Worm (Caenorhabditis elegans) whole organism, early embryonic: ENCODE measurements around the gene F49F1.5.

Experiments used
- B0310.2 ChIP-seq: sonication (generic microtip); optimal IDR thresholded peaks from 2 replicates; lab custom pipeline; 2016; ENCODE audit warnings: mild to moderate bottlenecking, missing genetic modification characterization, missing compliant biosample characterization
- F13C5.2 ChIP-seq: sonication (generic microtip); optimal IDR thresholded peaks from 2 replicates; lab custom pipeline; 2017; ENCODE audit warnings: mild to moderate bottlenecking, missing genetic modification characterization, inconsistent platforms, missing compliant biosample characterization
- aly-1 ChIP-seq: sonication (generic microtip); optimal IDR thresholded peaks from 2 replicates; lab custom pipeline; 2016; ENCODE audit warnings: missing genetic modification characterization, missing compliant biosample characterization
- ama-1 ChIP-seq: fragments of 150-350 bp; optimal IDR thresholded peaks from 2 replicates; lab custom pipeline; 2014
- ceh-13 ChIP-seq: fragments of 200-800 bp; sonication (Bioruptor generic); optimal IDR thresholded peaks from 2 replicates; lab custom pipeline; 2018; ENCODE audit warnings: mild to moderate bottlenecking, missing genetic modification characterization, missing compliant biosample characterization
- ceh-36 ChIP-seq: sonication (generic microtip); optimal IDR thresholded peaks from 2 replicates; lab custom pipeline; 2016; ENCODE audit warnings: missing genetic modification characterization, inconsistent platforms, missing compliant biosample characterization
- ets-7 ChIP-seq: sonication (generic microtip); optimal IDR thresholded peaks from 2 replicates; lab custom pipeline; 2016; ENCODE audit warnings: missing genotype, missing genetic modification characterization, missing compliant biosample characterization
- flt-1 ChIP-seq: fragments of 200-800 bp; sonication (Bioruptor generic); IDR thresholded peaks from 2 replicates; pipeline ENCODE4 v1.3.6; 2022; ENCODE audit warnings: missing genetic modification characterization, missing compliant biosample characterization
- hmbx-1 ChIP-seq: sonication (generic microtip); optimal IDR thresholded peaks from 2 replicates; lab custom pipeline; 2016; ENCODE audit warnings: mild to moderate bottlenecking, missing genetic modification characterization, missing compliant biosample characterization
- hmg-4 ChIP-seq: fragments of 200-800 bp; sonication (Bioruptor generic); optimal IDR thresholded peaks from 2 replicates; lab custom pipeline; 2018; ENCODE audit warnings: mild to moderate bottlenecking, missing genetic modification characterization, missing compliant biosample characterization
- hnd-1 ChIP-seq: sonication (generic microtip); optimal IDR thresholded peaks from 2 replicates; lab custom pipeline; 2016; ENCODE audit warnings: missing genetic modification characterization, missing compliant biosample characterization
- pes-1 ChIP-seq: fragments of 200-800 bp; sonication (Bioruptor generic); IDR thresholded peaks from 2 replicates; pipeline ENCODE4 v1.3.6; 2022; ENCODE audit warnings: missing genetic modification reagents, missing genetic modification characterization, missing compliant biosample characterization
- scrt-1 ChIP-seq: fragments of 200-800 bp; sonication (Bioruptor generic); IDR thresholded peaks from 2 replicates; pipeline ENCODE4 v1.3.6; 2022; ENCODE audit warnings: missing genetic modification characterization, missing compliant biosample characterization
- sea-1 ChIP-seq: fragments of 200-800 bp; sonication (Bioruptor generic); conservative IDR thresholded peaks from 2 replicates; pipeline ENCODE4 v1.3.6; 2022; ENCODE audit warnings: missing genetic modification characterization, missing compliant biosample characterization
- tbx-11 ChIP-seq: fragments of 200-800 bp; sonication (Bioruptor generic); IDR thresholded peaks from 2 replicates; pipeline ENCODE4 v1.3.6; 2022; ENCODE audit warnings: missing genetic modification characterization, missing compliant biosample characterization
- tbx-37 ChIP-seq: fragments of 200-800 bp; sonication (Bioruptor generic); conservative IDR thresholded peaks from 2 replicates; pipeline ENCODE4 v1.3.6; 2022; ENCODE audit warnings: missing genetic modification reagents, missing genetic modification characterization, missing compliant biosample characterization
- tra-4 ChIP-seq: sonication (generic microtip); optimal IDR thresholded peaks from 2 replicates; lab custom pipeline; 2017; ENCODE audit warnings: missing genetic modification characterization, missing compliant biosample characterization

The F49F1.5 gene

DNA sequence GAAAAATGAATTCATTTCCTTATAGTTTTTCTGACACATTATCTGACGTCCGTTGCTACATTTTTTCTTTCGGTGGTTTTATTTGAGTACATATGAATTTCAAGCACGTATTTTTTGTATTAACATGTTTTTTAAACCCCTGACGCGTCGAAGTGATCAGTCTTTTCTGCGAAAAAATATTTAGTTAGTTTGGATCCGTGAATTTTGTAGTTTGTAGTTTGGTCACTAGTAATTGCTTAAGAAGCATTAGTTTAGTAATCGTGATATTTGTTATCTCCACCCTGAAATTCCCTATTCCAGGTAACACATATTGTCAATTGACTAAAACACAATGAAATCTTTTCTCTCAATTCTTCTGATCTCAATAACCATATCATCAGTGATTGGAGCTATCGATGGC, 11.4 kb downstream of the F49F1.5 start, which contains the start of gene C35B1.7:
Gene C35B1.7 (plus strand): TSS at position 301 of the 400 bp plus-strand sequence.
- TF ChIP-seq ceh-36 (tag; lab: Kevin White, UChicago) = no peak
- TF ChIP-seq tbx-37 (GFP tag; lab: Robert Waterston, UW) = no peak
- TF ChIP-seq B0310.2 (tag; lab: Kevin White, UChicago) = no peak
- TF ChIP-seq ama-1 = no peak
- TF ChIP-seq ets-7 (tag; lab: Kevin White, UChicago) = no peak
- no peak for TF ChIP-seq hnd-1
- no peak for TF ChIP-seq sea-1 (GFP tag; lab: Robert Waterston, UW)
- no peak for TF ChIP-seq hmg-4 (GFP tag; lab: Kevin White, UChicago)
- no peak for TF ChIP-seq flt-1 (GFP tag; lab: Robert Waterston, UW)
- no peak for TF ChIP-seq ceh-13 (GFP tag; lab: Kevin White, UChicago)
- TF ChIP-seq tra-4 = no peak
- no peak for TF ChIP-seq scrt-1 (GFP tag; lab: Robert Waterston, UW)
- no peak for TF ChIP-seq F13C5.2 (tag; lab: Kevin White, UChicago)
- TF ChIP-seq pes-1 (GFP tag; lab: Robert Waterston, UW) = no peak
- TF ChIP-seq tbx-11 (GFP tag; lab: Robert Waterston, UW) = no peak
- TF ChIP-seq hmbx-1 (tag; lab: Kevin White, UChicago) = no peak
- TF ChIP-seq aly-1 = no peak

DNA sequence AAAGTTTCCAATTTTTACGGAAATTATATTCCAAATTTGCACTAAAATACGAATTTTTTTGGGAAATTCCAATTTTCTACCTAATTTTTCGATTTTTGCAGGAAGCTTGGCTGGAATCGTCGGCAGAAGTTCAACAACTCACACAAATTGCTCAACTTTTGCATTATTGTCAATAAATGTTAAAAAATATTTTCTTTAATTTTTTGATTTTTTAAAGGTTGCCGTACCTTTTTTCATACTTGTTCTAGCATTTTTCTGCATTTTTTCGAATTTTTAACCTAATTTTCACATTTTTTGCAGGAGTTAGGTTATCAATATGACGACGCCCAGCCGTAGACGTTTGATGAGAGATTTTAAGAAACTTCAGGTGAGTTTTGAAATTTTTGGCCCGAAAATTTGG, 17.5 kb downstream of the F49F1.5 start, which contains the start of gene ubc-1:
Gene ubc-1 (plus strand): TSS at position 301 of the 400 bp plus-strand sequence.
- TF ChIP-seq tra-4 (no peak), hnd-1 (no peak), scrt-1 (GFP tag; lab: Robert Waterston, UW) (no peak), flt-1 (GFP tag; lab: Robert Waterston, UW) (no peak), ama-1 (no peak)

DNA sequence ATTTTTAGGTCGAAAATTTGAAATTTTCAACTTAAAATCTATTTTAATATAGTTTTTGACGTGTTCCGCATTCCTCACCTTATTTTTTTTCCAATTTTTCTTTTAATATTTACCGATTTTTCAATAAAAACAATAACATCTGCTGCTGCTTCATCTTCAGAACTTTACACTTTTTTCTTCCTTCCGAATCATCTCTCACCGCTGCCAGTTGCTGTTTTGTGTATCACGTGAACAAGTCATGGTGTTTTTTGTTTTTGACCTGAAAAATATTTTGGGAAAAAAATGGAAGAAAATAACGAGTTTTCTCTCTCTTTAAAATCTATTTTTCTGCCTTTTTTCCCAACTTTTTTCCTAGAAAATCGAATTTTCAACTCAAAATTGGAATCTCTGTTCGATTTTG, 20.4 kb downstream of the F49F1.5 start:
- TF ChIP-seq hnd-1 = no peak
- no peak for TF ChIP-seq flt-1 (GFP tag; lab: Robert Waterston, UW)
- no peak for TF ChIP-seq pes-1 (GFP tag; lab: Robert Waterston, UW)
- TF ChIP-seq B0310.2 (tag; lab: Kevin White, UChicago) = no peak
- no peak for TF ChIP-seq ceh-36 (tag; lab: Kevin White, UChicago)
- TF ChIP-seq hmg-4 (GFP tag; lab: Kevin White, UChicago) = no peak

DNA sequence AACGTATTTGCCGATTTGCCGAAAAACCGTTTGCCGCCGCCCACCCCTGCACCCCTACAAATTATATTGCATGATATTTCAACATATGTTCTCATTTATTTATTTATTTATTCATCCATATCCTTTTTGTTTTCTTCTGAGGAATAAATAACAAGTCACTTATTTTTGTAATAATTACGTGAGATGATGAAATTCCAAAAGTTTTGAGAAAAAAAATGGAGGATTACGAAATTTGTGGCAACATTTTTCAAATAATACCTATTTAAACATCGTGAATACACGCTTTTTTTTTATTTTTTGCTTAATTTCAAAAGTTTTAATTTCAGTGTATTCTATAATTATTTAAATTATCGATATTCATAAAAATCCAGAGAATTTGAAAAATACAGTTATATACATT, 23.3 kb downstream of the F49F1.5 start:
- TF ChIP-seq pes-1 (GFP tag; lab: Robert Waterston, UW) (no peak), B0310.2 (tag; lab: Kevin White, UChicago) (no peak), tbx-37 (GFP tag; lab: Robert Waterston, UW) (no peak), sea-1 (GFP tag; lab: Robert Waterston, UW) (no peak), tra-4 (no peak), flt-1 (GFP tag; lab: Robert Waterston, UW) (no peak), scrt-1 (GFP tag; lab: Robert Waterston, UW) (no peak), ceh-13 (GFP tag; lab: Kevin White, UChicago) (no peak), tbx-11 (GFP tag; lab: Robert Waterston, UW) (no peak), F13C5.2 (tag; lab: Kevin White, UChicago) (no peak), hmg-4 (GFP tag; lab: Kevin White, UChicago) (no peak), ama-1 (no peak), ceh-36 (tag; lab: Kevin White, UChicago) (no peak), hmbx-1 (tag; lab: Kevin White, UChicago) (no peak), hnd-1 (no peak), ets-7 (tag; lab: Kevin White, UChicago) (no peak), aly-1 (no peak)

DNA sequence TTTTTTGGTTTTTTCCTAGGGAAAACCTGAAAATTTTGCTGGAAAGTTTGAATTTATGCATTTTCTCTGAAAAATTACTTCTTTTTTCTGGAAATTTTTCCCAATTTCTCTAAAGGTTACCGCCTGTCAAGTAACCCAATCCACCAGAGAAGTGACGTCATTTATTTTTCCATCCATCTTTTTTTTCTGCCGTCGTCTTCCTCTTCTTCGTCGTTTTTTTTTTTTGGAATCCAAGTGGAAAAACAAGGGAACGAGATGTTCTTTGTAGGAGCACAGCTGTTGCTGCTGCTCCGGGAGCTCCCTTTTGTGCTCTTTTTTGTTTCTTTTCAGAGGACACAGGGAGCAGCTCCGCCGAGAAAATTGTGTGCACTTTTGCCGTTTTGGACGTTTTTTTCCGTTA, 25.9 kb downstream of the F49F1.5 start:
- TF ChIP-seq ama-1 (no peak), pes-1 (GFP tag; lab: Robert Waterston, UW) (no peak), hnd-1 (no peak), ets-7 (tag; lab: Kevin White, UChicago) (no peak), sea-1 (GFP tag; lab: Robert Waterston, UW) (no peak), flt-1 (GFP tag; lab: Robert Waterston, UW) (no peak), ceh-13 (GFP tag; lab: Kevin White, UChicago) (no peak)

DNA sequence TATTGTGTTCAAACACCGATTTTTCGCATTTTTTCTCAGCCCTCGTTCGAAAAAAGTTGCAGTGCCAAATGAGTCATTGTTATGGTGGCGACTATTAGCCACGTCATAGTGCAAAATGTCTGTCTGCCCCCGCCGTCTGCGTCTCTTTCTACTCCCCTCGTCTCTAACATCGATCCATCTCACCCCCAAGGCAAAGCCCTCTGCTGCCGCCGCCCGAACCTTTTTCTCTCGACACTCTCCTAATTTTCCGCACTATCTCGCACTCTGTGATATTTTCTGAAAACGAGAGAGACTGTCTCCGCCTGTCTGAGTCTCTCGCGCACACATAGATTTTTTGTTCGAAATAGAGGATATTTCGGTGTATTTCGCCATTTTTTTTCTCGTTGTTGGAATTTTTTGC, 27.1 kb downstream of the F49F1.5 start:
- no peak for TF ChIP-seq ceh-36 (tag; lab: Kevin White, UChicago)
- TF ChIP-seq tbx-11 (GFP tag; lab: Robert Waterston, UW) = no peak
- no peak for TF ChIP-seq aly-1
- TF ChIP-seq ama-1 = no peak
- TF ChIP-seq F13C5.2 (tag; lab: Kevin White, UChicago) = no peak

DNA sequence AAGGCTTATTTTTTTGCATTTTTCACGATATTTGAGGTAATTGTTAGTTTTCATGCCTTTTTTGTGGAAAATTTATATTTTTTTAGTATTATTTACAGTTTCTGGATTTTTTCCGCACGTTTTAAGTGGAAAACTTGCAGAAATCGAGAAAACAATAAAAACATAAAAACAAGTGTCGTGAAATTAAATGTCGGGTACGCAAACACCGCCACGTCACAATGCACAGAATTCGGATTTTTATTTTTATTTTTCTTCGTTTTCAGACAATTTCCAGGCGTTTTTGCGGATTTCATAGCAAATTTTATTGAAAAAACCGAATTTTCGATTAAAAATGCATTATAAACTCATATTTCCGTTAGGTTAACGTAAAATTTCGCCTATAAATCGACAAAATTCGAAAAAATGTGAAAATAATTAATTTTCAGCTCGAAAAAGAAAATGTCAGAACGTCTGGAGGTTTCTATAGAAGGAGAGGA, 34.4 kb downstream of the F49F1.5 start, which contains the start of gene C35B1.2:
Gene C35B1.2 (plus strand): TSS at position 426 of the 476 bp plus-strand sequence.
- TF ChIP-seq aly-1 (no peak), ets-7 (tag; lab: Kevin White, UChicago) (no peak), tbx-37 (GFP tag; lab: Robert Waterston, UW) (no peak), hmbx-1 (tag; lab: Kevin White, UChicago) (no peak), B0310.2 (tag; lab: Kevin White, UChicago) (no peak), ama-1 (no peak), tra-4 (no peak), sea-1 (GFP tag; lab: Robert Waterston, UW) (no peak), flt-1 (GFP tag; lab: Robert Waterston, UW) (no peak), hmg-4 (GFP tag; lab: Kevin White, UChicago) (no peak), tbx-11 (GFP tag; lab: Robert Waterston, UW) (no peak), F13C5.2 (tag; lab: Kevin White, UChicago) (no peak), scrt-1 (GFP tag; lab: Robert Waterston, UW) (no peak), hnd-1 (no peak), ceh-36 (tag; lab: Kevin White, UChicago) (no peak), ceh-13 (GFP tag; lab: Kevin White, UChicago) (no peak), pes-1 (GFP tag; lab: Robert Waterston, UW) (no peak)
